Fruit fly (Drosophila melanogaster) whole organism, embryonic: ENCODE results near the gene haf.

ENCODE experiments used
- ATbp ChIP-seq: fragments of 200-800 bp; sonication (Bioruptor generic); optimal IDR thresholded peaks from 2 replicates; lab custom pipeline; 2017; ENCODE audit warnings: missing biosample characterization, mild to moderate bottlenecking, missing genetic modification characterization, missing genetic modification reagents
- Ada2b ChIP-seq: fragments of 200-800 bp; sonication (Bioruptor generic); IDR thresholded peaks from 2 replicates; pipeline ENCODE4 v1.3.6; 2022; ENCODE audit warnings: missing biosample characterization, missing genetic modification characterization
- Adf1 ChIP-seq: fragments of 200-800 bp; sonication (Bioruptor generic); IDR thresholded peaks from 2 replicates; pipeline ENCODE4 v1.3.6; 2022; ENCODE audit warnings: missing biosample characterization, missing genetic modification characterization
- Aef1 ChIP-seq: fragments of 200-800 bp; sonication (Bioruptor generic); IDR thresholded peaks from 3 replicates; pipeline ENCODE4 v1.3.6; 2022; ENCODE audit warnings: missing biosample characterization, missing genetic modification characterization
- Antp ChIP-seq: fragments of 200-800 bp; sonication (Bioruptor generic); optimal IDR thresholded peaks from 3 replicates; lab custom pipeline; 2016; ENCODE audit warnings: missing biosample characterization, missing genetic modification characterization
- Blimp-1 ChIP-seq: fragments of 200-800 bp; sonication (Bioruptor generic); optimal IDR thresholded peaks from 3 replicates; lab custom pipeline; 2018; ENCODE audit warnings: missing biosample characterization, missing genetic modification characterization, mild to moderate bottlenecking, moderate library complexity, missing genetic modification reagents
- CG11093 ChIP-seq: fragments of 200-800 bp; sonication (Bioruptor generic); IDR thresholded peaks from 3 replicates; pipeline ENCODE4 v1.3.6; 2022; ENCODE audit warnings: missing biosample characterization, missing genetic modification characterization
- CG11695 ChIP-seq: fragments of 200-800 bp; sonication (Bioruptor generic); IDR thresholded peaks from 3 replicates; pipeline ENCODE4 v1.3.6; 2022; ENCODE audit warnings: missing biosample characterization, missing genetic modification characterization
- CG11696 ChIP-seq: fragments of 200-800 bp; sonication (Bioruptor generic); IDR thresholded peaks from 2 replicates; pipeline ENCODE4 v1.3.6; 2022; ENCODE audit warnings: missing biosample characterization, missing genetic modification characterization
- CG13123 ChIP-seq: fragments of 200-800 bp; sonication (Bioruptor generic); optimal IDR thresholded peaks from 2 replicates; lab custom pipeline; 2016; ENCODE audit warnings: missing biosample characterization, missing genetic modification characterization
- CG17328 ChIP-seq: fragments of 200-800 bp; sonication (Bioruptor generic); IDR thresholded peaks from 2 replicates; pipeline ENCODE4 v1.3.6; 2022; ENCODE audit warnings: missing biosample characterization, missing genetic modification characterization
- CG30431 ChIP-seq: fragments of 200-800 bp; sonication (Bioruptor generic); optimal IDR thresholded peaks from 2 replicates; lab custom pipeline; 2017; ENCODE audit warnings: missing biosample characterization, missing genetic modification characterization
- CG3281 ChIP-seq: fragments of 200-800 bp; sonication (Bioruptor generic); optimal IDR thresholded peaks from 3 replicates; lab custom pipeline; 2017; ENCODE audit warnings: missing biosample characterization, mild to moderate bottlenecking, missing genetic modification characterization
- CG34224 ChIP-seq: fragments of 200-800 bp; sonication (Bioruptor generic); IDR thresholded peaks from 3 replicates; pipeline ENCODE4 v1.3.6; 2022; ENCODE audit warnings: missing biosample characterization, missing genetic modification characterization; ENCODE audit not compliant: partially characterized antibody
- CG6254 ChIP-seq: fragments of 200-800 bp; sonication (Bioruptor generic); optimal IDR thresholded peaks from 3 replicates; lab custom pipeline; 2017; ENCODE audit warnings: mild to moderate bottlenecking, missing biosample characterization, missing genetic modification reagents, missing genetic modification characterization
- CG7372 ChIP-seq: fragments of 200-800 bp; sonication (Bioruptor generic); IDR thresholded peaks from 2 replicates; pipeline ENCODE4 v1.3.6; 2022; ENCODE audit warnings: missing biosample characterization, missing genetic modification characterization
- CG7556 ChIP-seq: fragments of 200-800 bp; sonication (Bioruptor generic); optimal IDR thresholded peaks from 2 replicates; lab custom pipeline; 2017; ENCODE audit warnings: missing biosample characterization, mild to moderate bottlenecking, missing genetic modification characterization
- CG7963 ChIP-seq: fragments of 200-800 bp; sonication (Bioruptor generic); IDR thresholded peaks from 3 replicates; pipeline ENCODE4 v1.3.6; 2022; ENCODE audit warnings: missing biosample characterization, missing genetic modification characterization; ENCODE audit not compliant: partially characterized antibody
- Doc2 ChIP-seq: fragments of 200-800 bp; sonication (Bioruptor generic); IDR thresholded peaks from 2 replicates; pipeline ENCODE4 v1.3.6; 2022; ENCODE audit warnings: missing biosample characterization, missing genetic modification characterization
- Dp ChIP-seq: fragments of 200-800 bp; sonication (Bioruptor generic); optimal IDR thresholded peaks from 2 replicates; lab custom pipeline; 2018; ENCODE audit warnings: missing biosample characterization, mild to moderate bottlenecking, missing genetic modification characterization, moderate library complexity
- Ets65A ChIP-seq: fragments of 200-800 bp; sonication (Bioruptor generic); peaks from one replicate; lab custom pipeline; 2016; ENCODE audit warnings: missing biosample characterization, missing genetic modification characterization
- H15 ChIP-seq: fragments of 200-800 bp; sonication (Bioruptor generic); IDR thresholded peaks from 3 replicates; pipeline ENCODE4 v1.3.6; 2022; ENCODE audit warnings: missing biosample characterization, missing genetic modification characterization
- HLH54F ChIP-seq: fragments of 200-800 bp; sonication (Bioruptor generic); optimal IDR thresholded peaks from 3 replicates; lab custom pipeline; 2016; ENCODE audit warnings: missing biosample characterization, missing genetic modification characterization
- Hr3 ChIP-seq: fragments of 200-800 bp; sonication (Bioruptor generic); optimal IDR thresholded peaks from 3 replicates; lab custom pipeline; 2016; ENCODE audit warnings: missing biosample characterization, missing genetic modification characterization
- MTF-1 ChIP-seq: fragments of 200-800 bp; sonication (Bioruptor generic); optimal IDR thresholded peaks from 2 replicates; lab custom pipeline; 2018; ENCODE audit warnings: missing biosample characterization, mild to moderate bottlenecking, missing genetic modification characterization, borderline replicate concordance
- Med ChIP-seq: fragments of 200-800 bp; sonication (Bioruptor generic); peaks from one replicate; lab custom pipeline; 2016; ENCODE audit warnings: missing biosample characterization, missing genetic modification characterization, mild to moderate bottlenecking, inconsistent platforms, moderate library complexity
- NFAT ChIP-seq: fragments of 200-800 bp; sonication (Bioruptor generic); IDR thresholded peaks from 2 replicates; pipeline ENCODE4 v1.3.6; 2022; ENCODE audit warnings: missing biosample characterization, missing genetic modification characterization
- Ptx1 ChIP-seq: fragments of 200-800 bp; sonication (Bioruptor generic); IDR thresholded peaks from 2 replicates; pipeline ENCODE4 v1.3.6; 2022; ENCODE audit warnings: missing biosample characterization, missing genetic modification characterization
- Spps ChIP-seq: fragments of 200-800 bp; sonication (Bioruptor generic); optimal IDR thresholded peaks from 2 replicates; lab custom pipeline; 2018; ENCODE audit warnings: missing biosample characterization, mild to moderate bottlenecking, missing genetic modification characterization
- Stat92E ChIP-seq, 3 experiments: fragments of >200 bp in 2 of 3; fragments of 200-800 bp in 1 of 3; sonication (Bioruptor generic) in 1 of 3; optimal IDR thresholded peaks; 2 replicates each; lab custom pipeline; 2017 to 2019; ENCODE audit warnings: missing biosample characterization in 3 of 3, missing genetic modification characterization in 3 of 3, mild to moderate bottlenecking in 1 of 3, moderate library complexity in 1 of 3
- TFAM ChIP-seq: fragments of 200-800 bp; sonication (Bioruptor generic); optimal IDR thresholded peaks from 2 replicates; lab custom pipeline; 2017; ENCODE audit warnings: missing biosample characterization, missing genetic modification characterization, inconsistent platforms
- Trl ChIP-seq, 3 experiments: fragments of >200 bp in 2 of 3; fragments of 200-800 bp in 1 of 3; sonication (Bioruptor generic) in 1 of 3; optimal IDR thresholded peaks; 2 replicates in 1 of 3; 3 replicates in 2 of 3; lab custom pipeline; 2016 to 2017; ENCODE audit warnings: missing biosample characterization in 1 of 3, missing genetic modification characterization in 1 of 3
- bcd ChIP-seq: fragments of 200-800 bp; sonication (Bioruptor generic); optimal IDR thresholded peaks from 2 replicates; lab custom pipeline; 2017; ENCODE audit warnings: missing biosample characterization, mild to moderate bottlenecking, missing genetic modification characterization
- caup ChIP-seq: fragments of 200-800 bp; sonication (Bioruptor generic); optimal IDR thresholded peaks from 3 replicates; lab custom pipeline; 2017; ENCODE audit warnings: missing biosample characterization, mild to moderate bottlenecking, missing genetic modification characterization, moderate library complexity; ENCODE audit not compliant: severe bottlenecking
- chinmo ChIP-seq: fragments of 200-800 bp; sonication (Bioruptor generic); IDR thresholded peaks from 4 replicates; pipeline ENCODE4 v1.3.6; 2022; ENCODE audit warnings: missing biosample characterization, missing genetic modification characterization; ENCODE audit not compliant: partially characterized antibody
- dati ChIP-seq: fragments of 200-800 bp; sonication (Bioruptor generic); IDR thresholded peaks from 2 replicates; pipeline ENCODE4 v1.3.6; 2022; ENCODE audit warnings: missing biosample characterization, missing genetic modification characterization
- ems ChIP-seq: fragments of 200-800 bp; sonication (Bioruptor generic); optimal IDR thresholded peaks from 3 replicates; lab custom pipeline; 2016; ENCODE audit warnings: missing biosample characterization, missing genetic modification characterization
- ewg ChIP-seq: fragments of 200-800 bp; sonication (Bioruptor generic); optimal IDR thresholded peaks from 3 replicates; lab custom pipeline; 2017; ENCODE audit warnings: mild to moderate bottlenecking, missing biosample characterization, missing genetic modification reagents, missing genetic modification characterization
- gfzf ChIP-seq: fragments of 200-800 bp; sonication (Bioruptor generic); optimal IDR thresholded peaks from 2 replicates; lab custom pipeline; 2016; ENCODE audit warnings: missing biosample characterization, mild to moderate bottlenecking, missing genetic modification characterization, moderate library complexity
- hbn ChIP-seq: fragments of 200-800 bp; sonication (Bioruptor generic); IDR thresholded peaks from 2 replicates; pipeline ENCODE4 v1.3.6; 2022; ENCODE audit warnings: missing biosample characterization, missing genetic modification characterization; ENCODE audit not compliant: partially characterized antibody
- hkb ChIP-seq, 2 experiments: fragments of 200-800 bp in 1 of 2; fragments of >200 bp in 1 of 2; sonication (Bioruptor generic) in 1 of 2; IDR thresholded peaks in 1 of 2; optimal IDR thresholded peaks in 1 of 2; 2 replicates each; pipeline versions ENCODE4 v1.3.6 to Lab custom; 2017 to 2022; ENCODE audit warnings: missing biosample characterization in 1 of 2, missing genetic modification characterization in 1 of 2
- inv ChIP-seq: fragments of 200-800 bp; sonication (Bioruptor generic); IDR thresholded peaks from 2 replicates; pipeline ENCODE4 v1.3.6; 2022; ENCODE audit warnings: missing biosample characterization, missing genetic modification characterization; ENCODE audit not compliant: partially characterized antibody
- lov ChIP-seq, 2 experiments: fragments of 200-800 bp in 1 of 2; fragments of >200 bp in 1 of 2; sonication (Bioruptor generic) in 1 of 2; IDR thresholded peaks in 1 of 2; optimal IDR thresholded peaks in 1 of 2; 2 replicates in 1 of 2; 3 replicates in 1 of 2; pipeline versions ENCODE4 v1.3.6 to Lab custom; 2017 to 2022; ENCODE audit warnings: missing biosample characterization in 1 of 2, missing genetic modification characterization in 1 of 2
- nom ChIP-seq: fragments of 200-800 bp; sonication (Bioruptor generic); optimal IDR thresholded peaks from 2 replicates; lab custom pipeline; 2017; ENCODE audit warnings: missing biosample characterization, missing genetic modification characterization, mild to moderate bottlenecking, moderate library complexity, missing genetic modification reagents
- onecut ChIP-seq: fragments of 200-800 bp; sonication (Bioruptor generic); IDR thresholded peaks from 2 replicates; pipeline ENCODE4 v1.3.6; 2022; ENCODE audit warnings: missing biosample characterization, missing genetic modification characterization
- pros ChIP-seq: fragments of 200-800 bp; sonication (Bioruptor generic); optimal IDR thresholded peaks from 3 replicates; lab custom pipeline; 2019; ENCODE audit warnings: missing biosample characterization, mild to moderate bottlenecking, missing genetic modification characterization, moderate library complexity
- ranshi ChIP-seq: fragments of 200-800 bp; sonication (Bioruptor generic); IDR thresholded peaks from 2 replicates; pipeline ENCODE4 v1.3.6; 2022; ENCODE audit warnings: missing biosample characterization, missing genetic modification characterization
- slbo ChIP-seq: fragments of 200-800 bp; sonication (Bioruptor generic); IDR thresholded peaks from 2 replicates; pipeline ENCODE4 v1.3.6; 2022; ENCODE audit warnings: missing biosample characterization, missing genetic modification characterization
- sr ChIP-seq: fragments of 200-800 bp; sonication (Bioruptor generic); IDR thresholded peaks from 3 replicates; pipeline ENCODE4 v1.3.6; 2022; ENCODE audit warnings: missing biosample characterization, missing genetic modification characterization
- wdn ChIP-seq: fragments of 200-800 bp; sonication (Bioruptor generic); IDR thresholded peaks from 2 replicates; pipeline ENCODE4 v1.3.6; 2022; ENCODE audit warnings: missing biosample characterization, missing genetic modification characterization

The haf gene

dm6 chr2L:1617712-1618111, 62.8 kb downstream of the haf start (continued):
- TF ChIP-seq CG11093 (GFP tag; lab: Robert Waterston, UW) (no peak), ranshi (GFP tag; lab: Robert Waterston, UW) (no peak), CG11695 (GFP tag; lab: Robert Waterston, UW) (no peak), CG6254 (GFP tag; lab: Kevin White, UChicago) (no peak), Hr3 (GFP tag; lab: Kevin White, UChicago) (no peak), CG17328 (GFP tag; lab: Robert Waterston, UW) (no peak), Aef1 (GFP tag; lab: Robert Waterston, UW) (no peak), CG3281 (GFP tag; lab: Kevin White, UChicago) (no peak), hbn (no peak), dati (GFP tag; lab: Robert Waterston, UW) (no peak), Dp (GFP tag; lab: Kevin White, UChicago) (no peak), ewg (GFP tag; lab: Kevin White, UChicago) (peak; percentile 94), caup (GFP tag; lab: Kevin White, UChicago) (no peak), CG30431 (no peak), CG34224 (peak; percentile 11; the same call in 1 of the 3 replicates), hkb (optimal IDR thresholded peaks at IDR 0.05; lab: Kevin White, UChicago) (no peak), hkb (GFP tag; IDR thresholded peaks at IDR 0.05; lab: Robert Waterston, UW) (no peak), Trl (optimal IDR thresholded peaks at IDR 0.05; lab: Kevin White, UChicago) (peak; percentile 59 to 79), Trl (GFP tag; optimal IDR thresholded peaks at IDR 0.05; lab: Kevin White, UChicago) (no peak), Doc2 (GFP tag; lab: Robert Waterston, UW) (no peak), slbo (GFP tag; lab: Robert Waterston, UW) (0 out of 2 replicates have a peak, but pooled peaks have one; percentile 6), pros (GFP tag; lab: Kevin White, UChicago) (peak; percentile 53), Blimp-1 (GFP tag; lab: Kevin White, UChicago) (peak; percentile 58), bcd (GFP tag; lab: Kevin White, UChicago) (no peak), CG7963 (GFP tag; lab: Robert Waterston, UW) (no peak), ATbp (GFP tag; lab: Kevin White, UChicago) (no peak), Ets65A (GFP tag; lab: Kevin White, UChicago) (peak; percentile 96), TFAM (GFP tag; lab: Kevin White, UChicago) (no peak), lov (optimal IDR thresholded peaks at IDR 0.05; lab: Kevin White, UChicago) (no peak), lov (GFP tag; IDR thresholded peaks at IDR 0.05; lab: Robert Waterston, UW) (no peak), ems (GFP tag; lab: Kevin White, UChicago) (no peak), Spps (tag; lab: Kevin White, UChicago) (no peak), onecut (GFP tag; lab: Robert Waterston, UW) (no peak), Med (GFP tag; lab: Kevin White, UChicago) (peak; percentile 20), nom (GFP tag; lab: Kevin White, UChicago) (peak; percentile 59)

dm6 chr2L:1618696-1619095, 63.8 kb downstream of the haf start:
- peak; percentile 86 for TF ChIP-seq chinmo
- no peak for TF ChIP-seq sr (GFP tag; lab: Robert Waterston, UW)
- TF ChIP-seq MTF-1 (GFP tag; lab: Kevin White, UChicago), result no peak
- TF ChIP-seq CG7372, result no peak
- TF ChIP-seq Stat92E (GFP tag; optimal IDR thresholded peaks at IDR 0.05; lab: Kevin White, UChicago), result no peak
- no peak for TF ChIP-seq HLH54F (GFP tag; lab: Kevin White, UChicago)
- TF ChIP-seq Adf1 (GFP tag; lab: Robert Waterston, UW), result peak; percentile 17; the same call in 1 of the 2 replicates
- TF ChIP-seq gfzf, result no peak
- no peak for TF ChIP-seq NFAT (GFP tag; lab: Robert Waterston, UW)
- TF ChIP-seq Antp (GFP tag; lab: Kevin White, UChicago), result no peak
- TF ChIP-seq Ada2b (GFP tag; lab: Robert Waterston, UW), result no peak
- TF ChIP-seq wdn (GFP tag; lab: Robert Waterston, UW), result no peak
- no peak for TF ChIP-seq TFAM (GFP tag; lab: Kevin White, UChicago)
- TF ChIP-seq H15, result no peak
- TF ChIP-seq CG11696 (GFP tag; lab: Robert Waterston, UW), result no peak
- no peak for TF ChIP-seq CG13123 (GFP tag; lab: Kevin White, UChicago)
- TF ChIP-seq inv (GFP tag; lab: Robert Waterston, UW), result no peak
- TF ChIP-seq CG7556 (GFP tag; lab: Kevin White, UChicago), result no peak
- no peak for TF ChIP-seq Ptx1 (GFP tag; lab: Robert Waterston, UW)
